Worm (Caenorhabditis elegans): ENCODE measurements around the gene M05D6.9.

- TF ChIP-seq tbx-11 (GFP tag; IDR thresholded peaks at IDR 0.05) (no peak), ceh-13 (GFP tag; optimal IDR thresholded peaks at IDR 0.05) (no peak), ceh-36 (tag; optimal IDR thresholded peaks at IDR 0.05) (no peak), ama-1 (optimal IDR thresholded peaks at IDR 0.05) (no peak), hmg-4 (GFP tag; optimal IDR thresholded peaks at IDR 0.05) (no peak), aly-1 (tag; optimal IDR thresholded peaks at IDR 0.05) (no peak), hmbx-1 (tag; optimal IDR thresholded peaks at IDR 0.05) (no peak), flt-1 (GFP tag; IDR thresholded peaks at IDR 0.05) (no peak), sea-1 (GFP tag; conservative IDR thresholded peaks at IDR 0.05) (no peak), B0310.2 (tag; optimal IDR thresholded peaks at IDR 0.05) (no peak), pes-1 (GFP tag; IDR thresholded peaks at IDR 0.05) (no peak), hnd-1 (tag; optimal IDR thresholded peaks at IDR 0.05) (no peak), scrt-1 (GFP tag; IDR thresholded peaks at IDR 0.05) (no peak), F13C5.2 (tag; optimal IDR thresholded peaks at IDR 0.05) (no peak)
These were observed 4.1 kb downstream of the M05D6.9 start for ce11 chrII:8498173-8498572.
